Worm (Caenorhabditis elegans) whole organism, L4 larva: ENCODE results near the gene F49C12.5.

Experiments
- R02D3.7 ChIP-seq: fragments of 150-350 bp; sonication (generic microtip); optimal IDR thresholded peaks from 3 replicates; lab custom pipeline; 2014; ENCODE audit warnings: missing biosample characterization, missing genetic modification characterization
- dmd-8 ChIP-seq: fragments of 200-800 bp; sonication (Bioruptor generic); IDR thresholded peaks from 2 replicates; pipeline ENCODE4 v1.3.6; 2022; ENCODE audit warnings: missing genetic modification characterization, missing compliant biosample characterization
- madf-5 ChIP-seq, 2 experiments: fragments of 200-800 bp; sonication (Bioruptor generic); IDR thresholded peaks; 2 replicates each; pipeline ENCODE4 v1.3.6; 2022; ENCODE audit warnings: missing compliant biosample characterization in 2 of 2, missing genetic modification characterization in 2 of 2
- nhr-11 ChIP-seq: fragments of 150-350 bp; optimal IDR thresholded peaks from 2 replicates; lab custom pipeline; 2014; ENCODE audit warnings: missing biosample characterization, missing genetic modification characterization
- pqm-1 ChIP-seq: sonication (generic microtip); optimal IDR thresholded peaks from 2 replicates; lab custom pipeline; 2017; ENCODE audit warnings: missing biosample characterization, missing genetic modification characterization

DNA sequence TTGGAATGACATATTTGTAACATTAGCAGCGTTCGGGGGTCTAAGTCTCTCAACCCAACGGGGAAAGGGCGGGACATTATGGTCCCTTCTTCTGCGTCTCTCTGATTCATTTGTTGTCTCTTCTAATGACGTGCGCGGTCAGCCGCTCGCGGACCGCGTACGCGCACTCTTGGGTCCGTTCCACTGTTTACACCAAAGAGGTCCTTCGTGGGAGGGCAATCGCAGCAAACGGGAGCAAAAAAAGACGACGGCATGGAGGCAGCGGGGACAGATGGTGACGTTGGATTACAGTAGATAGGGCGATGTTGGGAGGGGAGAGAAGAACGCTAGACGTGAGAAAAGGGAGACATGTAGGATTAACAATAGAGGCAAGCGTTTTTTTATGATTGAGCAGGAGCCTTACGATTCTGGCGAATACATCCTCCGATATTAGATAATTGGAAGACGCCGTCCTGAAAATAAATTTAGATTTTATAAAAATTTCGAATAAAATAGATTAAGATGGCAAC, 40.9 kb upstream of the F49C12.5 start, which contains the start of gene flh-1:
- TF ChIP-seq nhr-11 (tag; lab: Kevin White, UChicago) (no peak), dmd-8 (GFP tag; lab: Robert Waterston, UW) (no peak), pqm-1 (tag; lab: Kevin White, UChicago) (no peak), madf-5 (GFP tag; IDR thresholded peaks at IDR 0.05; lab: Robert Waterston, UW) (0 out of 4 replicates have a peak, but pooled peaks of 1 of the 2 experiments have one; percentile 23), R02D3.7 (no peak)
